Worm (Caenorhabditis elegans): ENCODE data around the gene sre-47.

The sre-47 gene

ce11 chrII:13997989-13998388, 13.5 kb upstream of the sre-47 start:
- TF ChIP-seq fkh-10 (GFP tag; optimal IDR thresholded peaks at IDR 0.05), result no peak
- TF ChIP-seq C38D4.7 (GFP tag; optimal IDR thresholded peaks at IDR 0.05), result no peak
- TF ChIP-seq sox-4 (tag; optimal IDR thresholded peaks at IDR 0.05), result no peak
- peak; percentile 13 for TF ChIP-seq elt-2 (tag; optimal IDR thresholded peaks at IDR 0.05)
- TF ChIP-seq ceh-24 (tag; optimal IDR thresholded peaks at IDR 0.05), result no peak

- no peak for TF ChIP-seq ref-2 (tag; optimal IDR thresholded peaks at IDR 0.05)
- no peak for TF ChIP-seq npax-4 (tag; optimal IDR thresholded peaks at IDR 0.05)
- TF ChIP-seq dmd-4 (tag; optimal IDR thresholded peaks at IDR 0.05; ENCODE audit: borderline replicate concordance), result no peak
- TF ChIP-seq ceh-24 (tag; optimal IDR thresholded peaks at IDR 0.05), result no peak
- no peak for TF ChIP-seq T23F11.4 (GFP tag; optimal IDR thresholded peaks at IDR 0.05)
- no peak for TF ChIP-seq lim-6 (tag; optimal IDR thresholded peaks at IDR 0.05)
- TF ChIP-seq tbx-7 (tag; optimal IDR thresholded peaks at IDR 0.05), result no peak
- no peak for TF ChIP-seq fax-1 (tag; optimal IDR thresholded peaks at IDR 0.05)
- TF ChIP-seq nhr-232 (tag; optimal IDR thresholded peaks at IDR 0.05), result no peak
- no peak for TF ChIP-seq gmeb-2 (tag; optimal IDR thresholded peaks at IDR 0.05)
- no peak for TF ChIP-seq hlh-15 (tag; optimal IDR thresholded peaks at IDR 0.05)
- TF ChIP-seq pros-1 (tag; optimal IDR thresholded peaks at IDR 0.05), result no peak
Measured at ce11 chrII:13997477-13997876, 13.0 kb upstream of the sre-47 start, which contains the start of gene F01D5.1. Gene F01D5.1, minus strand, starts transcription at chrII:13997581.

ce11 chrII:13994934-13995333, 10.5 kb upstream of the sre-47 start, which contains the start of gene Y39G8B.7:
Gene Y39G8B.7, minus strand, starts transcription at chrII:13995034.
- TF ChIP-seq C08G9.2 (tag; optimal IDR thresholded peaks at IDR 0.05), result no peak
- TF ChIP-seq dve-1 (tag; optimal IDR thresholded peaks at IDR 0.05), result no peak
- no peak for TF ChIP-seq syd-9 (tag; optimal IDR thresholded peaks at IDR 0.05)
- no peak for TF ChIP-seq che-1 (tag; optimal IDR thresholded peaks at IDR 0.05)
- TF ChIP-seq unc-42 (tag; optimal IDR thresholded peaks at IDR 0.05), result no peak
- TF ChIP-seq Y22D7AL.16 (tag; optimal IDR thresholded peaks at IDR 0.05), result no peak
- no peak for TF ChIP-seq ceh-19 (GFP tag; optimal IDR thresholded peaks at IDR 0.05)
- no peak for TF ChIP-seq sox-4 (tag; optimal IDR thresholded peaks at IDR 0.05)
- TF ChIP-seq unc-3 (GFP tag; conservative IDR thresholded peaks at IDR 0.05), result no peak
- TF ChIP-seq unc-3 (tag; optimal IDR thresholded peaks at IDR 0.05), result no peak
- no peak for TF ChIP-seq elt-2 (tag; optimal IDR thresholded peaks at IDR 0.05)
- no peak for TF ChIP-seq ceh-45 (GFP tag; IDR thresholded peaks at IDR 0.05)
- TF ChIP-seq ref-2 (tag; optimal IDR thresholded peaks at IDR 0.05), result no peak
- TF ChIP-seq fkh-10 (GFP tag; optimal IDR thresholded peaks at IDR 0.05), result no peak
- no peak for TF ChIP-seq ceh-14 (tag; optimal IDR thresholded peaks at IDR 0.05)
- TF ChIP-seq ceh-18 (tag; optimal IDR thresholded peaks at IDR 0.05), result no peak
- no peak for TF ChIP-seq pha-4 (tag; optimal IDR thresholded peaks at IDR 0.05)
- TF ChIP-seq unc-86 (tag; optimal IDR thresholded peaks at IDR 0.05), result no peak
- no peak for TF ChIP-seq hlh-13 (GFP tag; optimal IDR thresholded peaks at IDR 0.05)
- no peak for TF ChIP-seq ama-1 (optimal IDR thresholded peaks at IDR 0.05)

ce11 chrII:13991741-13992140, 7.3 kb upstream of the sre-47 start, which contains the start of gene Y39G8B.5:
Gene Y39G8B.5, minus strand, starts transcription at chrII:13991841.
- TF ChIP-seq ceh-22 (tag; optimal IDR thresholded peaks at IDR 0.05) (no peak), unc-55 (GFP tag; optimal IDR thresholded peaks at IDR 0.05) (no peak), pag-3 (tag; optimal IDR thresholded peaks at IDR 0.05; ENCODE audit: borderline replicate concordance) (no peak), ceh-30 (tag; optimal IDR thresholded peaks at IDR 0.05) (no peak), zip-5 (tag; optimal IDR thresholded peaks at IDR 0.05) (no peak), sox-4 (tag; optimal IDR thresholded peaks at IDR 0.05) (no peak), elt-4 (tag; optimal IDR thresholded peaks at IDR 0.05) (no peak), rnt-1 (tag; optimal IDR thresholded peaks at IDR 0.05) (no peak), C08G9.2 (tag; optimal IDR thresholded peaks at IDR 0.05) (no peak), C38D4.7 (GFP tag; optimal IDR thresholded peaks at IDR 0.05) (no peak), ceh-6 (GFP tag; optimal IDR thresholded peaks at IDR 0.05) (no peak), ceh-2 (tag; optimal IDR thresholded peaks at IDR 0.05) (no peak), tbx-7 (tag; optimal IDR thresholded peaks at IDR 0.05) (no peak), che-1 (tag; optimal IDR thresholded peaks at IDR 0.05) (no peak), hlh-13 (GFP tag; optimal IDR thresholded peaks at IDR 0.05) (no peak), ceh-45 (GFP tag; IDR thresholded peaks at IDR 0.05) (no peak)

Measured in whole organism, late embryonic.